Fruit fly (Drosophila melanogaster) whole organism, pupa: Measurements from ENCODE around the gene Arpc1.

Experiments used
- CG10348 ChIP-seq: fragments of 200-800 bp; sonication (Bioruptor generic); IDR thresholded peaks from 2 replicates; pipeline ENCODE4 v1.3.6; 2022; ENCODE audit warnings: missing biosample characterization, missing genetic modification characterization
- CG14655 ChIP-seq: fragments of 200-800 bp; sonication (Bioruptor generic); optimal IDR thresholded peaks from 3 replicates; lab custom pipeline; 2017; ENCODE audit warnings: mild to moderate bottlenecking, missing biosample characterization, missing genetic modification reagents, missing genetic modification characterization
- CG15710 ChIP-seq: fragments of 200-800 bp; sonication (Bioruptor generic); optimal IDR thresholded peaks from 2 replicates; lab custom pipeline; 2018; ENCODE audit warnings: missing biosample characterization, mild to moderate bottlenecking, missing genetic modification characterization, moderate library complexity
- CG17806 ChIP-seq: fragments of 200-800 bp; sonication (Bioruptor generic); optimal IDR thresholded peaks from 2 replicates; lab custom pipeline; 2018; ENCODE audit warnings: missing biosample characterization, mild to moderate bottlenecking, missing genetic modification characterization, moderate library complexity
- CG32121 ChIP-seq: fragments of 200-800 bp; sonication (Bioruptor generic); IDR thresholded peaks from 2 replicates; pipeline ENCODE4 v1.3.6; 2022; ENCODE audit warnings: missing biosample characterization, missing genetic modification characterization
- CG34367 ChIP-seq: fragments of 200-800 bp; sonication (Bioruptor generic); optimal IDR thresholded peaks from 2 replicates; lab custom pipeline; 2018; ENCODE audit warnings: missing biosample characterization, mild to moderate bottlenecking, missing genetic modification characterization
- CG4496 ChIP-seq: fragments of 200-800 bp; sonication (Bioruptor generic); IDR thresholded peaks from 3 replicates; pipeline ENCODE4 v1.3.6; 2022; ENCODE audit warnings: missing biosample characterization, missing genetic modification characterization
- CG8301 ChIP-seq: fragments of 200-800 bp; sonication (Bioruptor generic); optimal IDR thresholded peaks from 2 replicates; lab custom pipeline; 2018; ENCODE audit warnings: missing biosample characterization, mild to moderate bottlenecking, missing genetic modification characterization
- D1 ChIP-seq: fragments of 200-800 bp; sonication (Bioruptor generic); optimal IDR thresholded peaks from 2 replicates; lab custom pipeline; 2018; ENCODE audit warnings: missing biosample characterization, mild to moderate bottlenecking, missing genetic modification characterization, moderate library complexity
- EcR ChIP-seq: fragments of 200-800 bp; sonication (Bioruptor generic); optimal IDR thresholded peaks from 3 replicates; lab custom pipeline; 2019; ENCODE audit warnings: missing biosample characterization, missing genetic modification characterization, mild to moderate bottlenecking, moderate library complexity, missing genetic modification reagents
- Pif1A ChIP-seq: fragments of 200-800 bp; sonication (Bioruptor generic); optimal IDR thresholded peaks from 3 replicates; lab custom pipeline; 2016; ENCODE audit warnings: missing biosample characterization, missing genetic modification characterization
- Pif1B ChIP-seq: fragments of 200-800 bp; sonication (Bioruptor generic); optimal IDR thresholded peaks from 3 replicates; lab custom pipeline; 2016; ENCODE audit warnings: missing biosample characterization, missing genetic modification characterization
- Snoo ChIP-seq: fragments of 200-800 bp; sonication (Bioruptor generic); optimal IDR thresholded peaks from 3 replicates; lab custom pipeline; 2017; ENCODE audit warnings: missing biosample characterization, mild to moderate bottlenecking, missing genetic modification characterization, inconsistent platforms
- gl ChIP-seq: fragments of 200-800 bp; sonication (Bioruptor generic); optimal IDR thresholded peaks from 2 replicates; lab custom pipeline; 2018; ENCODE audit warnings: missing biosample characterization, mild to moderate bottlenecking, missing genetic modification characterization

dm6 chr2L:13873147-13873546 is 43.6 kb upstream of the Arpc1 start:
- TF ChIP-seq D1: no peak
- TF ChIP-seq Pif1B (GFP tag; lab: Kevin White, UChicago): no peak
- TF ChIP-seq CG34367 (tag; lab: Kevin White, UChicago): no peak
- no peak for TF ChIP-seq EcR (GFP tag; lab: Kevin White, UChicago)
- TF ChIP-seq CG4496 (GFP tag; lab: Robert Waterston, UW): no peak
- TF ChIP-seq CG8301 (tag; lab: Kevin White, UChicago): no peak
- TF ChIP-seq CG15710: no peak
- TF ChIP-seq CG14655 (GFP tag; lab: Kevin White, UChicago): no peak
- TF ChIP-seq Pif1A (GFP tag; lab: Kevin White, UChicago): no peak
- no peak for TF ChIP-seq CG10348 (GFP tag; lab: Robert Waterston, UW)
- no peak for TF ChIP-seq CG17806 (tag; lab: Kevin White, UChicago)
- TF ChIP-seq CG32121 (GFP tag; lab: Robert Waterston, UW): no peak
- TF ChIP-seq gl (tag; lab: Kevin White, UChicago): no peak
- TF ChIP-seq Snoo: no peak
